Worm (Caenorhabditis elegans) whole organism, mixed stage, embryonic: ENCODE results near the gene F57B1.9.

Experiments
- M03D4.4 ChIP-seq: sonication (generic microtip); optimal IDR thresholded peaks from 2 replicates; lab custom pipeline; 2017; ENCODE audit warnings: mild to moderate bottlenecking, missing genetic modification characterization, missing compliant biosample characterization
- bed-3 ChIP-seq: fragments of 200-800 bp; sonication (Bioruptor generic); optimal IDR thresholded peaks from 3 replicates; lab custom pipeline; 2018; ENCODE audit warnings: mild to moderate bottlenecking, missing genetic modification characterization, moderate library complexity, missing compliant biosample characterization
- blmp-1 ChIP-seq: fragments of 150-350 bp; optimal IDR thresholded peaks from 2 replicates; lab custom pipeline; 2014; ENCODE audit warnings: missing biosample characterization, missing genetic modification characterization
- ceh-39 ChIP-seq: fragments of 150-350 bp; optimal IDR thresholded peaks from 2 replicates; lab custom pipeline; 2014; ENCODE audit warnings: missing biosample characterization, missing genetic modification characterization
- ceh-43 ChIP-seq: fragments of 200-800 bp; sonication (Bioruptor generic); optimal IDR thresholded peaks from 2 replicates; lab custom pipeline; 2018; ENCODE audit warnings: mild to moderate bottlenecking, missing genetic modification characterization, moderate library complexity, missing compliant biosample characterization
- cnd-1 ChIP-seq: fragments of 200-800 bp; sonication (Bioruptor generic); optimal IDR thresholded peaks from 2 replicates; lab custom pipeline; 2018; ENCODE audit warnings: mild to moderate bottlenecking, missing genetic modification characterization, missing compliant biosample characterization
- drap-1 ChIP-seq: fragments of 200-800 bp; sonication (Bioruptor generic); optimal IDR thresholded peaks from 3 replicates; lab custom pipeline; 2018; ENCODE audit warnings: mild to moderate bottlenecking, missing genetic modification characterization, missing compliant biosample characterization
- elt-1 ChIP-seq: sonication (generic microtip); optimal IDR thresholded peaks from 2 replicates; lab custom pipeline; 2017; ENCODE audit warnings: missing genetic modification characterization, mild to moderate bottlenecking, missing compliant biosample characterization, antibody characterized with exemption, moderate library complexity, borderline replicate concordance; ENCODE audit not compliant: insufficient read depth
- elt-3 ChIP-seq: fragments of 150-350 bp; optimal IDR thresholded peaks from 2 replicates; lab custom pipeline; 2014; ENCODE audit warnings: missing biosample characterization, missing genetic modification characterization
- flh-1 ChIP-seq: fragments of 200-800 bp; sonication (Bioruptor generic); optimal IDR thresholded peaks from 2 replicates; lab custom pipeline; 2018; ENCODE audit warnings: mild to moderate bottlenecking, missing genetic modification characterization, moderate library complexity, missing compliant biosample characterization
- ham-2 ChIP-seq: fragments of 200-800 bp; sonication (Bioruptor generic); optimal IDR thresholded peaks from 2 replicates; lab custom pipeline; 2018; ENCODE audit warnings: mild to moderate bottlenecking, missing genetic modification characterization, missing compliant biosample characterization
- hlh-1 ChIP-seq: fragments of 150-350 bp; optimal IDR thresholded peaks from 2 replicates; lab custom pipeline; 2014; ENCODE audit warnings: missing biosample characterization, missing genetic modification reagents, missing genetic modification characterization
- lin-13 ChIP-seq: fragments of 150-350 bp; optimal IDR thresholded peaks from 2 replicates; lab custom pipeline; 2014; ENCODE audit warnings: missing biosample characterization, missing genetic modification characterization
- mab-5 ChIP-seq: fragments of 150-350 bp; optimal IDR thresholded peaks from 2 replicates; lab custom pipeline; 2014; ENCODE audit warnings: missing biosample characterization, missing genetic modification characterization
- mls-2 ChIP-seq: sonication (generic microtip); optimal IDR thresholded peaks from 2 replicates; lab custom pipeline; 2016; ENCODE audit warnings: mild to moderate bottlenecking, missing genetic modification characterization, moderate library complexity, missing compliant biosample characterization
- nhr-2 ChIP-seq: fragments of 150-350 bp; optimal IDR thresholded peaks from 2 replicates; lab custom pipeline; 2014; ENCODE audit warnings: missing biosample characterization, missing genetic modification characterization
- nhr-237 ChIP-seq: fragments of 150-350 bp; optimal IDR thresholded peaks from 2 replicates; lab custom pipeline; 2014; ENCODE audit warnings: missing biosample characterization, missing genetic modification characterization
- nhr-76 ChIP-seq: sonication (generic microtip); optimal IDR thresholded peaks from 2 replicates; lab custom pipeline; 2017; ENCODE audit warnings: missing biosample characterization, missing genetic modification characterization
- pha-4 ChIP-seq: fragments of 150-350 bp; optimal IDR thresholded peaks from 2 replicates; lab custom pipeline; 2018; ENCODE audit warnings: missing biosample characterization, missing genetic modification reagents, missing genetic modification characterization
- sem-2 ChIP-seq: fragments of 200-800 bp; sonication (Bioruptor generic); optimal IDR thresholded peaks from 2 replicates; lab custom pipeline; 2018; ENCODE audit warnings: mild to moderate bottlenecking, missing genetic modification characterization, missing compliant biosample characterization
- snpc-4 ChIP-seq: fragments of 150-350 bp; optimal IDR thresholded peaks from 2 replicates; lab custom pipeline; 2014; ENCODE audit warnings: missing biosample characterization, missing genetic modification characterization
- sptf-1 ChIP-seq: sonication (generic microtip); optimal IDR thresholded peaks from 2 replicates; lab custom pipeline; 2017; ENCODE audit warnings: mild to moderate bottlenecking, missing genetic modification characterization, moderate library complexity, missing compliant biosample characterization
- tbx-8 ChIP-seq: fragments of 200-800 bp; sonication (Bioruptor generic); optimal IDR thresholded peaks from 2 replicates; lab custom pipeline; 2018; ENCODE audit warnings: mild to moderate bottlenecking, missing genetic modification characterization, moderate library complexity, missing compliant biosample characterization
- unc-120 ChIP-seq: sonication (generic microtip); optimal IDR thresholded peaks from 2 replicates; lab custom pipeline; 2017; ENCODE audit warnings: missing genetic modification characterization, missing compliant biosample characterization; ENCODE audit not compliant: poor library complexity, severe bottlenecking
- unc-39 ChIP-seq: fragments of 150-350 bp; optimal IDR thresholded peaks from 2 replicates; lab custom pipeline; 2014; ENCODE audit warnings: missing biosample characterization, missing genetic modification characterization
- unc-62 ChIP-seq: fragments of 150-350 bp; optimal IDR thresholded peaks from 2 replicates; lab custom pipeline; 2014; ENCODE audit warnings: missing biosample characterization, missing genetic modification reagents, missing genetic modification characterization
- zip-8 ChIP-seq: fragments of 150-350 bp; optimal IDR thresholded peaks from 2 replicates; lab custom pipeline; 2014; ENCODE audit warnings: missing biosample characterization, missing genetic modification characterization

Gene F57B1.9

ce11 chrV:13193488-13194042, 4.2 kb downstream of the F57B1.9 start, which contains the start of gene sun-1:
Gene sun-1, minus strand, starts transcription at chrV:13193538.
- TF ChIP-seq drap-1 (GFP tag; lab: Kevin White, UChicago) (no peak), tbx-8 (GFP tag; lab: Kevin White, UChicago) (no peak), sem-2 (GFP tag; lab: Kevin White, UChicago) (no peak), M03D4.4 (tag; lab: Kevin White, UChicago) (no peak), bed-3 (no peak), elt-1 (no peak)

- TF ChIP-seq ceh-39 (tag; lab: Kevin White, UChicago) (no peak), hlh-1 (tag; lab: Kevin White, UChicago) (no peak), nhr-237 (tag; lab: Kevin White, UChicago) (no peak), drap-1 (GFP tag; lab: Kevin White, UChicago) (no peak), nhr-76 (tag; lab: Kevin White, UChicago) (no peak), bed-3 (no peak), mab-5 (tag; lab: Kevin White, UChicago) (no peak), pha-4 (tag; lab: Kevin White, UChicago) (no peak), sptf-1 (no peak)
Measured at ce11 chrV:13185384-13185783, 12.3 kb downstream of the F57B1.9 start, which contains the start of gene sri-6. Gene sri-6, plus strand, starts transcription at chrV:13185684.

ce11 chrV:13184137-13184536, 13.6 kb downstream of the F57B1.9 start, which contains the start of gene T09E8.4:
Gene T09E8.4, minus strand, starts transcription at chrV:13184237.
- TF ChIP-seq elt-1 (no peak), elt-3 (no peak), mls-2 (no peak), cnd-1 (tag; lab: Kevin White, UChicago) (no peak), tbx-8 (GFP tag; lab: Kevin White, UChicago) (no peak)

- TF ChIP-seq snpc-4 (tag; lab: Kevin White, UChicago): no peak
- TF ChIP-seq hlh-1 (tag; lab: Kevin White, UChicago): no peak
- TF ChIP-seq flh-1 (GFP tag; lab: Kevin White, UChicago): no peak
- no peak for TF ChIP-seq unc-120
- no peak for TF ChIP-seq elt-3
- no peak for TF ChIP-seq mls-2
- no peak for TF ChIP-seq ham-2 (GFP tag; lab: Kevin White, UChicago)
- TF ChIP-seq nhr-2 (tag; lab: Kevin White, UChicago): no peak
Measured at ce11 chrV:13181450-13181849, 16.3 kb downstream of the F57B1.9 start.

ce11 chrV:13179986-13180591, 17.6 kb downstream of the F57B1.9 start, which contains the start of gene cni-1:
Gene cni-1, plus strand, starts transcription at chrV:13180330.
- no peak for TF ChIP-seq elt-3
- no peak for TF ChIP-seq hlh-1 (tag; lab: Kevin White, UChicago)
- TF ChIP-seq blmp-1 (tag; lab: Kevin White, UChicago): no peak
- TF ChIP-seq ceh-43 (GFP tag; lab: Kevin White, UChicago): no peak
- TF ChIP-seq unc-62 (GFP tag; lab: Kevin White, UChicago): no peak
- TF ChIP-seq unc-39: no peak
- no peak for TF ChIP-seq zip-8 (tag; lab: Kevin White, UChicago)
- TF ChIP-seq nhr-2 (tag; lab: Kevin White, UChicago): no peak
- TF ChIP-seq nhr-76 (tag; lab: Kevin White, UChicago): no peak
- no peak for TF ChIP-seq mls-2
- TF ChIP-seq M03D4.4 (tag; lab: Kevin White, UChicago): no peak
- TF ChIP-seq bed-3: no peak
- no peak for TF ChIP-seq cnd-1 (tag; lab: Kevin White, UChicago)

- no peak for TF ChIP-seq mls-2
- no peak for TF ChIP-seq lin-13 (tag; lab: Kevin White, UChicago)
Measured at ce11 chrV:13176814-13177213, 20.9 kb downstream of the F57B1.9 start.
